Worm (Caenorhabditis elegans): ENCODE data around the gene K09C8.9.

- TF ChIP-seq cog-1 (tag; optimal IDR thresholded peaks at IDR 0.05): no peak
- no peak for TF ChIP-seq flt-1 (GFP tag; IDR thresholded peaks at IDR 0.05)
- TF ChIP-seq klf-2 (GFP tag; conservative IDR thresholded peaks at IDR 0.05): no peak
- TF ChIP-seq ztf-23 (GFP tag; IDR thresholded peaks at IDR 0.05): no peak
- TF ChIP-seq ref-1 (GFP tag; conservative IDR thresholded peaks at IDR 0.05): no peak
- no peak for TF ChIP-seq tab-1 (GFP tag; IDR thresholded peaks at IDR 0.05)
- no peak for TF ChIP-seq T22C8.4 (GFP tag; IDR thresholded peaks at IDR 0.05)
- no peak for TF ChIP-seq med-1 (GFP tag; optimal IDR thresholded peaks at IDR 0.05; ENCODE audit: insufficient read depth)
- no peak for TF ChIP-seq ztf-29 (GFP tag; IDR thresholded peaks at IDR 0.05)
Measured at ce11 chrX:11016100-11016499, 48.5 kb upstream of the K09C8.9 start, which contains the start of gene egl-15.

All from whole organism, midembryonic.